Fruit fly (Drosophila melanogaster) whole organism, embryonic: ENCODE data around the gene Nckx30C.

Experiments used
- CG10274 ChIP-seq: fragments of 200-800 bp; sonication (Bioruptor generic); optimal IDR thresholded peaks from 3 replicates; lab custom pipeline; 2017; ENCODE audit warnings: missing biosample characterization, mild to moderate bottlenecking, missing genetic modification characterization
- CG10366 ChIP-seq: fragments of 200-800 bp; sonication (Bioruptor generic); IDR thresholded peaks from 2 replicates; pipeline ENCODE4 v1.3.6; 2022; ENCODE audit warnings: missing biosample characterization, missing genetic modification characterization
- CG10543 ChIP-seq: fragments of 200-800 bp; sonication (Bioruptor generic); optimal IDR thresholded peaks from 3 replicates; lab custom pipeline; 2017; ENCODE audit warnings: missing biosample characterization, mild to moderate bottlenecking, missing genetic modification characterization, moderate library complexity
- CG11085 ChIP-seq: fragments of 200-800 bp; sonication (Bioruptor generic); IDR thresholded peaks from 2 replicates; pipeline ENCODE4 v1.3.6; 2022; ENCODE audit warnings: missing biosample characterization, missing genetic modification characterization
- CG11696 ChIP-seq: fragments of 200-800 bp; sonication (Bioruptor generic); IDR thresholded peaks from 2 replicates; pipeline ENCODE4 v1.3.6; 2022; ENCODE audit warnings: missing biosample characterization, missing genetic modification characterization
- CG13424 ChIP-seq: fragments of 200-800 bp; sonication (Bioruptor generic); optimal IDR thresholded peaks from 2 replicates; lab custom pipeline; 2019; ENCODE audit warnings: missing biosample characterization, mild to moderate bottlenecking, missing genetic modification characterization, moderate library complexity
- CG14710 ChIP-seq: fragments of 200-800 bp; sonication (Bioruptor generic); optimal IDR thresholded peaks from 3 replicates; lab custom pipeline; 2019; ENCODE audit warnings: missing biosample characterization, mild to moderate bottlenecking, missing genetic modification characterization, moderate library complexity
- CG1602 ChIP-seq: fragments of 200-800 bp; sonication (Bioruptor generic); optimal IDR thresholded peaks from 3 replicates; lab custom pipeline; 2016; ENCODE audit warnings: missing biosample characterization, missing genetic modification characterization
- CG4707 ChIP-seq: fragments of 200-800 bp; sonication (Bioruptor generic); optimal IDR thresholded peaks from 2 replicates; lab custom pipeline; 2018; ENCODE audit warnings: missing biosample characterization, mild to moderate bottlenecking, missing genetic modification characterization, moderate library complexity
- CG4820 ChIP-seq: fragments of 200-800 bp; sonication (Bioruptor generic); optimal IDR thresholded peaks from 3 replicates; lab custom pipeline; 2016; ENCODE audit warnings: missing biosample characterization, missing genetic modification characterization
- CG5953 ChIP-seq: fragments of 200-800 bp; sonication (Bioruptor generic); IDR thresholded peaks from 2 replicates; pipeline ENCODE4 v1.3.6; 2022; ENCODE audit warnings: missing biosample characterization, missing genetic modification characterization
- CG6175 ChIP-seq: fragments of 200-800 bp; sonication (Bioruptor generic); IDR thresholded peaks from 3 replicates; pipeline ENCODE4 v1.3.6; 2022; ENCODE audit warnings: missing biosample characterization, missing genetic modification characterization
- CG6854 ChIP-seq: fragments of 200-800 bp; sonication (Bioruptor generic); optimal IDR thresholded peaks from 3 replicates; lab custom pipeline; 2017; ENCODE audit warnings: missing biosample characterization, mild to moderate bottlenecking, missing genetic modification characterization
- CG7372 ChIP-seq: fragments of 200-800 bp; sonication (Bioruptor generic); IDR thresholded peaks from 2 replicates; pipeline ENCODE4 v1.3.6; 2022; ENCODE audit warnings: missing biosample characterization, missing genetic modification characterization
- CG7556 ChIP-seq: fragments of 200-800 bp; sonication (Bioruptor generic); optimal IDR thresholded peaks from 2 replicates; lab custom pipeline; 2017; ENCODE audit warnings: missing biosample characterization, mild to moderate bottlenecking, missing genetic modification characterization
- CG7786 ChIP-seq: fragments of 200-800 bp; sonication (Bioruptor generic); optimal IDR thresholded peaks from 2 replicates; lab custom pipeline; 2016; ENCODE audit warnings: missing biosample characterization, missing genetic modification characterization
- CG9727 ChIP-seq: fragments of 200-800 bp; sonication (Bioruptor generic); optimal IDR thresholded peaks from 3 replicates; lab custom pipeline; 2017; ENCODE audit warnings: missing biosample characterization, mild to moderate bottlenecking, missing genetic modification characterization
- Camta ChIP-seq: fragments of 200-800 bp; sonication (Bioruptor generic); optimal IDR thresholded peaks from 2 replicates; lab custom pipeline; 2016; ENCODE audit warnings: missing biosample characterization, missing genetic modification characterization
- CkIIα-i1 ChIP-seq: fragments of 200-800 bp; sonication (Bioruptor generic); IDR thresholded peaks from 2 replicates; pipeline ENCODE4 v1.3.6; 2022; ENCODE audit warnings: missing biosample characterization, missing genetic modification characterization
- Ets65A ChIP-seq: fragments of 200-800 bp; sonication (Bioruptor generic); peaks from one replicate; lab custom pipeline; 2016; ENCODE audit warnings: missing biosample characterization, missing genetic modification characterization
- Gsc ChIP-seq: fragments of 200-800 bp; sonication (Bioruptor generic); IDR thresholded peaks from 2 replicates; pipeline ENCODE4 v1.3.6; 2022; ENCODE audit warnings: missing biosample characterization, missing genetic modification characterization
- Gug ChIP-seq: fragments of 200-800 bp; sonication (Bioruptor generic); IDR thresholded peaks from 4 replicates; pipeline ENCODE4 v1.3.6; 2022; ENCODE audit warnings: missing biosample characterization, missing genetic modification characterization
- H15 ChIP-seq: fragments of 200-800 bp; sonication (Bioruptor generic); IDR thresholded peaks from 3 replicates; pipeline ENCODE4 v1.3.6; 2022; ENCODE audit warnings: missing biosample characterization, missing genetic modification characterization
- Kr ChIP-seq: fragments of 200-800 bp; sonication (Bioruptor generic); optimal IDR thresholded peaks from 2 replicates; lab custom pipeline; 2017; ENCODE audit warnings: missing biosample characterization, mild to moderate bottlenecking, missing genetic modification characterization
- Med ChIP-seq: fragments of 200-800 bp; sonication (Bioruptor generic); peaks from one replicate; lab custom pipeline; 2016; ENCODE audit warnings: missing biosample characterization, missing genetic modification characterization, mild to moderate bottlenecking, inconsistent platforms, moderate library complexity
- Opbp ChIP-seq: fragments of 200-800 bp; sonication (Bioruptor generic); IDR thresholded peaks from 3 replicates; pipeline ENCODE4 v1.3.6; 2022; ENCODE audit warnings: missing biosample characterization, missing genetic modification characterization; ENCODE audit not compliant: partially characterized antibody
- Pdp1 ChIP-seq, 2 experiments: fragments of 200-800 bp; sonication (Bioruptor generic); optimal IDR thresholded peaks; 3 replicates each; lab custom pipeline; 2016; ENCODE audit warnings: missing biosample characterization in 2 of 2, missing genetic modification characterization in 2 of 2, mild to moderate bottlenecking in 1 of 2, moderate library complexity in 1 of 2
- TFAM ChIP-seq: fragments of 200-800 bp; sonication (Bioruptor generic); optimal IDR thresholded peaks from 2 replicates; lab custom pipeline; 2017; ENCODE audit warnings: missing biosample characterization, missing genetic modification characterization, inconsistent platforms
- Xrp1 ChIP-seq: fragments of 200-800 bp; sonication (Bioruptor generic); IDR thresholded peaks from 2 replicates; pipeline ENCODE4 v1.3.6; 2022; ENCODE audit warnings: missing biosample characterization, missing genetic modification characterization
- ap ChIP-seq: fragments of 200-800 bp; sonication (Bioruptor generic); IDR thresholded peaks from 2 replicates; pipeline ENCODE4 v1.3.6; 2022; ENCODE audit warnings: missing biosample characterization, missing genetic modification characterization
- btn ChIP-seq: fragments of 200-800 bp; sonication (Bioruptor generic); optimal IDR thresholded peaks from 2 replicates; lab custom pipeline; 2016; ENCODE audit warnings: missing biosample characterization, missing genetic modification characterization
- chif ChIP-seq, 2 experiments: fragments of 200-800 bp; sonication (Bioruptor generic); optimal IDR thresholded peaks; 3 replicates each; lab custom pipeline; 2016; ENCODE audit warnings: missing biosample characterization in 2 of 2, missing genetic modification characterization in 2 of 2
- crol ChIP-seq: fragments of 200-800 bp; sonication (Bioruptor generic); IDR thresholded peaks from 2 replicates; pipeline ENCODE4 v1.3.6; 2022; ENCODE audit warnings: missing biosample characterization, missing genetic modification characterization
- dan ChIP-seq: fragments of 200-800 bp; sonication (Bioruptor generic); IDR thresholded peaks from 2 replicates; pipeline ENCODE4 v1.3.6; 2022; ENCODE audit warnings: missing biosample characterization, missing genetic modification characterization
- dpn ChIP-seq, 2 experiments: fragments of 200-800 bp; sonication (Bioruptor generic); optimal IDR thresholded peaks; 3 replicates each; lab custom pipeline; 2016; ENCODE audit warnings: missing biosample characterization in 2 of 2, missing genetic modification characterization in 2 of 2
- ems ChIP-seq: fragments of 200-800 bp; sonication (Bioruptor generic); optimal IDR thresholded peaks from 3 replicates; lab custom pipeline; 2016; ENCODE audit warnings: missing biosample characterization, missing genetic modification characterization
- fd102C ChIP-seq: fragments of 200-800 bp; sonication (Bioruptor generic); optimal IDR thresholded peaks from 2 replicates; lab custom pipeline; 2018; ENCODE audit warnings: missing biosample characterization, mild to moderate bottlenecking, missing genetic modification characterization, moderate library complexity
- gsb-n ChIP-seq: fragments of 200-800 bp; sonication (Bioruptor generic); optimal IDR thresholded peaks from 3 replicates; lab custom pipeline; 2018; ENCODE audit warnings: missing biosample characterization, mild to moderate bottlenecking, missing genetic modification characterization
- jing ChIP-seq: fragments of 200-800 bp; sonication (Bioruptor generic); optimal IDR thresholded peaks from 2 replicates; lab custom pipeline; 2018; ENCODE audit warnings: missing biosample characterization, mild to moderate bottlenecking, missing genetic modification characterization
- lilli ChIP-seq: fragments of 200-800 bp; sonication (Bioruptor generic); optimal IDR thresholded peaks from 3 replicates; lab custom pipeline; 2016; ENCODE audit warnings: missing biosample characterization, missing genetic modification characterization
- pfk ChIP-seq: fragments of 200-800 bp; sonication (Bioruptor generic); optimal IDR thresholded peaks from 2 replicates; lab custom pipeline; 2018; ENCODE audit warnings: missing biosample characterization, mild to moderate bottlenecking, missing genetic modification characterization, moderate library complexity
- pita ChIP-seq: fragments of 200-800 bp; sonication (Bioruptor generic); optimal IDR thresholded peaks from 2 replicates; lab custom pipeline; 2017; ENCODE audit warnings: missing biosample characterization, mild to moderate bottlenecking, missing genetic modification characterization
- prd ChIP-seq, 3 experiments: fragments of >200 bp in 2 of 3; fragments of 200-800 bp in 1 of 3; sonication (Bioruptor generic) in 1 of 3; optimal IDR thresholded peaks in 2 of 3; IDR thresholded peaks in 1 of 3; 2 replicates in 2 of 3; 3 replicates in 1 of 3; pipeline versions ENCODE4 v1.3.6 to Lab custom; 2017 to 2022; ENCODE audit warnings: missing biosample characterization in 1 of 3, missing genetic modification characterization in 1 of 3
- sc ChIP-seq, 3 experiments: fragments of >200 bp in 2 of 3; fragments of 200-800 bp in 1 of 3; sonication (Bioruptor generic) in 1 of 3; optimal IDR thresholded peaks; 2 replicates in 2 of 3; 3 replicates in 1 of 3; lab custom pipeline; 2017; ENCODE audit warnings: mild to moderate bottlenecking in 1 of 3, missing biosample characterization in 1 of 3, missing genetic modification characterization in 1 of 3, missing genetic modification reagents in 1 of 3
- sens-2 ChIP-seq: fragments of 200-800 bp; sonication (Bioruptor generic); IDR thresholded peaks from 2 replicates; pipeline ENCODE4 v1.3.6; 2022; ENCODE audit warnings: missing biosample characterization, missing genetic modification characterization
- sisA ChIP-seq: fragments of 200-800 bp; sonication (Bioruptor generic); IDR thresholded peaks from 2 replicates; pipeline ENCODE4 v1.3.6; 2022; ENCODE audit warnings: missing biosample characterization, missing genetic modification characterization
- so ChIP-seq: fragments of 200-800 bp; sonication (Bioruptor generic); IDR thresholded peaks from 3 replicates; pipeline ENCODE4 v1.3.6; 2022; ENCODE audit warnings: missing biosample characterization, missing genetic modification characterization
- sr ChIP-seq: fragments of 200-800 bp; sonication (Bioruptor generic); IDR thresholded peaks from 3 replicates; pipeline ENCODE4 v1.3.6; 2022; ENCODE audit warnings: missing biosample characterization, missing genetic modification characterization
- tap ChIP-seq: fragments of 200-800 bp; optimal IDR thresholded peaks from 3 replicates; lab custom pipeline; 2019; ENCODE audit warnings: missing biosample characterization, mild to moderate bottlenecking, missing genetic modification characterization, moderate library complexity
- wek ChIP-seq: fragments of 200-800 bp; sonication (Bioruptor generic); optimal IDR thresholded peaks from 3 replicates; lab custom pipeline; 2018; ENCODE audit warnings: missing biosample characterization, mild to moderate bottlenecking, missing genetic modification characterization, moderate library complexity

Gene Nckx30C

DNA sequence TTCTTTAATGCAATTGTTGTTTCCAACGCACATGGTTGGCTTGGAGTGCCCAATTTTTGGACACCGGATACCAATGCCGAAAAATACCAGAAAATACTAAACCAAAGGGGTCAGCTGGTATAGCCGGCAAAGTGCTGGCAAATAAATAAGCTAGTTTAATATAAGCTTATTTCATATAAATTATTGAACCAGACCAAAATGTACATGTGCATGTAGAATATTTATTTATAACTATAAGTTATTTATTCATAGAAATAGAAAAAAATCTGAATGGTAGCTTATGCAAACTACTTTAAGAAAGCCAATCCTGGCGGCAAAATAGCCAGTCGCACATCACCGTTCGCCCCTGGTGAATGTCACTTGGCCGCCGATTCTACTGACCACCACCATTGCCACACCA lies 45.8 kb downstream of the Nckx30C start, which contains the start of gene pelo (continued):
- TF ChIP-seq CG4820 (peak; percentile 46), sisA (GFP tag; lab: Robert Waterston, UW) (peak; percentile 52; the same call in 1 of the 2 replicates), Opbp (no peak), tap (tag; lab: Kevin White, UChicago) (peak; percentile 24), sc (optimal IDR thresholded peaks at IDR 0.05; lab: Kevin White, UChicago) (no peak), sc (GFP tag; optimal IDR thresholded peaks at IDR 0.05; lab: Kevin White, UChicago) (peak; percentile 21), Xrp1 (GFP tag; lab: Robert Waterston, UW) (peak; percentile 77), CG11696 (no peak), Ets65A (GFP tag; lab: Kevin White, UChicago) (peak; percentile 89), Med (GFP tag; lab: Kevin White, UChicago) (peak; percentile 81), CG7556 (GFP tag; lab: Kevin White, UChicago) (peak; percentile 56), H15 (GFP tag; lab: Robert Waterston, UW) (0 out of 3 replicates have a peak, but pooled peaks have one; percentile 43), Pdp1 (GFP tag; optimal IDR thresholded peaks at IDR 0.05; lab: Kevin White, UChicago) (peak in 1 of 2 experiments; percentile 41), ap (no peak), prd (optimal IDR thresholded peaks at IDR 0.05; lab: Kevin White, UChicago) (no peak), prd (GFP tag; IDR thresholded peaks at IDR 0.05; lab: Robert Waterston, UW) (peak; percentile 84), CkIIα-i1 (GFP tag; lab: Robert Waterston, UW) (no peak), ems (GFP tag; lab: Kevin White, UChicago) (no peak), CG14710 (peak; percentile 74), sens-2 (no peak), Kr (GFP tag; lab: Kevin White, UChicago) (peak; percentile 90), CG10366 (GFP tag; lab: Robert Waterston, UW) (peak; percentile 45; the same call in 1 of the 2 replicates), wek (GFP tag; lab: Kevin White, UChicago) (no peak), so (GFP tag; lab: Robert Waterston, UW) (0 out of 3 replicates have a peak, but pooled peaks have one; percentile 31), btn (GFP tag; lab: Kevin White, UChicago) (no peak), dan (no peak), TFAM (no peak), pfk (GFP tag; lab: Kevin White, UChicago) (no peak), CG13424 (tag; lab: Kevin White, UChicago) (peak; percentile 71), Gsc (no peak), CG1602 (GFP tag; lab: Kevin White, UChicago) (peak; percentile 54), CG9727 (GFP tag; lab: Kevin White, UChicago) (peak; percentile 63), CG7786 (no peak), CG11085 (GFP tag; lab: Robert Waterston, UW) (peak; percentile 51), CG5953 (GFP tag; lab: Robert Waterston, UW) (0 out of 2 replicates have a peak, but pooled peaks have one; percentile 15), gsb-n (tag; lab: Kevin White, UChicago) (peak; percentile 60), Camta (GFP tag; lab: Kevin White, UChicago) (no peak), fd102C (GFP tag; lab: Kevin White, UChicago) (peak; percentile 15), crol (no peak), CG7372 (peak; percentile 33; the same call in 1 of the 2 replicates), CG6175 (GFP tag; lab: Robert Waterston, UW) (no peak), CG10543 (peak; percentile 78), Gug (GFP tag; lab: Robert Waterston, UW) (no peak; the same call in 3 of the 4 replicates), pita (no peak), jing (GFP tag; lab: Kevin White, UChicago) (no peak), dpn (GFP tag; optimal IDR thresholded peaks at IDR 0.05; lab: Kevin White, UChicago) (peak in 1 of 2 experiments; percentile 66), CG10274 (peak; percentile 1), CG6854 (GFP tag; lab: Kevin White, UChicago) (no peak), CG4707 (GFP tag; lab: Kevin White, UChicago) (no peak), sr (GFP tag; lab: Robert Waterston, UW) (no peak), lilli (peak; percentile 59), chif (GFP tag; optimal IDR thresholded peaks at IDR 0.05; lab: Kevin White, UChicago) (no peak)
